Worm (Caenorhabditis elegans) whole organism, L2 larva: ENCODE measurements around the gene K06A4.10.

Experiments used
- gmeb-1 ChIP-seq: fragments of 150-350 bp; optimal IDR thresholded peaks from 2 replicates; lab custom pipeline; 2014; ENCODE audit warnings: missing biosample characterization, missing genetic modification characterization
- nhr-11 ChIP-seq: fragments of 150-350 bp; optimal IDR thresholded peaks from 2 replicates; lab custom pipeline; 2014; ENCODE audit warnings: missing biosample characterization, missing genetic modification characterization
- nhr-77 ChIP-seq: fragments of 150-350 bp; optimal IDR thresholded peaks from 2 replicates; lab custom pipeline; 2014; ENCODE audit warnings: missing biosample characterization, missing genetic modification characterization
- zag-1 ChIP-seq: fragments of 150-350 bp; optimal IDR thresholded peaks from 2 replicates; lab custom pipeline; 2014; ENCODE audit warnings: missing biosample characterization, missing genetic modification characterization
- ztf-4 ChIP-seq: fragments of 150-350 bp; optimal IDR thresholded peaks from 2 replicates; lab custom pipeline; 2014; ENCODE audit warnings: missing biosample characterization, missing genetic modification characterization

DNA sequence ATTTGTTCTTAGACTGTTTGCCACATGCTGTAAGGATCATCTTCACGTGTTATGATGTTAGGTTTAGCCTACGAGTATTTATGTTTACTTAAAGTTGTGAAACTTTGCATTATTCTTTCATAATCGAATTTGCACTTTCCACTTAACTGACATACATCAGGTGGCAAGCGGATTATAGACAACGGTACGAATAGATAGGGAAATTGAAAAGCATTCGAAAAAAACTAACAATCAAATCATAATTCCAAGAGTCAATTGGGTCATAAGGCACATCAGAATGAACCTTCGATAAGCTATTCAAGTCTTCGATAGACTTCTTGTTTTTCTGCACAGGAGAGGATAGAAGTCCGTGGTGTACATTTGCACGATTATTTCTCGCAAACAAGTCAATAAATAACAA, 2.9 kb upstream of the K06A4.10 start:
- no peak for TF ChIP-seq nhr-77 (tag; lab: Kevin White, UChicago)
- no peak for TF ChIP-seq zag-1 (tag; lab: Kevin White, UChicago)
- no peak for TF ChIP-seq nhr-11 (tag; lab: Kevin White, UChicago)
- no peak for TF ChIP-seq gmeb-1
- TF ChIP-seq ztf-4 (tag; lab: Kevin White, UChicago): no peak
